Fruit fly (Drosophila melanogaster) whole organism, embryonic: ENCODE data around the gene Reepl1.

ENCODE experiments used
- Antp ChIP-seq: fragments of 200-800 bp; sonication (Bioruptor generic); optimal IDR thresholded peaks from 3 replicates; lab custom pipeline; 2016; ENCODE audit warnings: missing biosample characterization, missing genetic modification characterization
- BEAF-32 ChIP-seq: fragments of 200-800 bp; sonication (Bioruptor generic); optimal IDR thresholded peaks from 3 replicates; lab custom pipeline; 2017; ENCODE audit warnings: missing biosample characterization, missing genetic modification characterization, mild to moderate bottlenecking, moderate library complexity, missing genetic modification reagents
- CG10274 ChIP-seq: fragments of 200-800 bp; sonication (Bioruptor generic); optimal IDR thresholded peaks from 3 replicates; lab custom pipeline; 2017; ENCODE audit warnings: missing biosample characterization, mild to moderate bottlenecking, missing genetic modification characterization
- CG10462 ChIP-seq: fragments of 200-800 bp; sonication (Bioruptor generic); optimal IDR thresholded peaks from 2 replicates; lab custom pipeline; 2016; ENCODE audit warnings: missing biosample characterization, missing genetic modification characterization
- CG10979 ChIP-seq: fragments of 200-800 bp; sonication (Bioruptor generic); optimal IDR thresholded peaks from 2 replicates; lab custom pipeline; 2018; ENCODE audit warnings: missing biosample characterization, mild to moderate bottlenecking, missing genetic modification characterization, moderate library complexity
- CG11504 ChIP-seq: fragments of 200-800 bp; sonication (Bioruptor generic); optimal IDR thresholded peaks from 3 replicates; lab custom pipeline; 2019; ENCODE audit warnings: missing biosample characterization, mild to moderate bottlenecking, missing genetic modification characterization, moderate library complexity
- CG13894 ChIP-seq: fragments of 200-800 bp; sonication (Bioruptor generic); optimal IDR thresholded peaks from 3 replicates; lab custom pipeline; 2018; ENCODE audit warnings: missing biosample characterization, mild to moderate bottlenecking, missing genetic modification characterization, moderate library complexity
- CG14667 ChIP-seq: fragments of 200-800 bp; sonication (Bioruptor generic); IDR thresholded peaks from 2 replicates; pipeline ENCODE4 v1.3.6; 2022; ENCODE audit warnings: missing biosample characterization, missing genetic modification characterization
- CG1647 ChIP-seq: fragments of 200-800 bp; sonication (Bioruptor generic); optimal IDR thresholded peaks from 3 replicates; lab custom pipeline; 2016; ENCODE audit warnings: missing biosample characterization, missing genetic modification characterization
- CG17802 ChIP-seq: fragments of 200-800 bp; sonication (Bioruptor generic); optimal IDR thresholded peaks from 2 replicates; lab custom pipeline; 2018; ENCODE audit warnings: missing biosample characterization, mild to moderate bottlenecking, missing genetic modification characterization, moderate library complexity
- CG1832 ChIP-seq: fragments of 200-800 bp; sonication (Bioruptor generic); optimal IDR thresholded peaks from 2 replicates; lab custom pipeline; 2017; ENCODE audit warnings: missing biosample characterization, mild to moderate bottlenecking, missing genetic modification characterization, inconsistent platforms
- CG3065 ChIP-seq: fragments of 200-800 bp; sonication (Bioruptor generic); optimal IDR thresholded peaks from 2 replicates; lab custom pipeline; 2016; ENCODE audit warnings: missing biosample characterization, missing genetic modification characterization
- CG32532 ChIP-seq: fragments of 200-800 bp; sonication (Bioruptor generic); IDR thresholded peaks from 2 replicates; pipeline ENCODE4 v1.3.6; 2022; ENCODE audit warnings: missing biosample characterization, missing genetic modification characterization
- CG33557 ChIP-seq: fragments of 200-800 bp; sonication (Bioruptor generic); optimal IDR thresholded peaks from 2 replicates; lab custom pipeline; 2019; ENCODE audit warnings: missing biosample characterization, mild to moderate bottlenecking, missing genetic modification characterization, moderate library complexity
- CG34376 ChIP-seq: fragments of 200-800 bp; sonication (Bioruptor generic); optimal IDR thresholded peaks from 2 replicates; lab custom pipeline; 2018; ENCODE audit warnings: missing biosample characterization, mild to moderate bottlenecking, missing genetic modification characterization
- CG42726 ChIP-seq: fragments of 200-800 bp; sonication (Bioruptor generic); IDR thresholded peaks from 2 replicates; pipeline ENCODE4 v1.3.6; 2022; ENCODE audit warnings: missing biosample characterization, missing genetic modification characterization; ENCODE audit not compliant: partially characterized antibody
- CG4328 ChIP-seq: fragments of 200-800 bp; sonication (Bioruptor generic); optimal IDR thresholded peaks from 3 replicates; lab custom pipeline; 2017; ENCODE audit warnings: missing biosample characterization, missing genetic modification reagents, missing genetic modification characterization
- CG43689 ChIP-seq: fragments of 200-800 bp; sonication (Bioruptor generic); IDR thresholded peaks from 2 replicates; pipeline ENCODE4 v1.3.6; 2022; ENCODE audit warnings: missing biosample characterization, missing genetic modification characterization
- CG7928 ChIP-seq: fragments of 200-800 bp; sonication (Bioruptor generic); optimal IDR thresholded peaks from 2 replicates; lab custom pipeline; 2017; ENCODE audit warnings: missing biosample characterization, mild to moderate bottlenecking, missing genetic modification characterization
- CG8089 ChIP-seq: fragments of 200-800 bp; sonication (Bioruptor generic); optimal IDR thresholded peaks from 3 replicates; lab custom pipeline; 2016; ENCODE audit warnings: missing biosample characterization, missing genetic modification characterization
- CG9817 ChIP-seq: fragments of 200-800 bp; sonication (Bioruptor generic); optimal IDR thresholded peaks from 2 replicates; lab custom pipeline; 2018; ENCODE audit warnings: missing biosample characterization, mild to moderate bottlenecking, missing genetic modification characterization, moderate library complexity
- D19A ChIP-seq: fragments of 200-800 bp; optimal IDR thresholded peaks from 3 replicates; lab custom pipeline; 2019; ENCODE audit warnings: missing biosample characterization, mild to moderate bottlenecking, missing genetic modification characterization, moderate library complexity
- Deaf1 ChIP-seq: fragments of 200-800 bp; optimal IDR thresholded peaks from 3 replicates; lab custom pipeline; 2019; ENCODE audit warnings: missing biosample characterization, mild to moderate bottlenecking, missing genetic modification characterization, moderate library complexity
- Drgx ChIP-seq: fragments of 200-800 bp; sonication (Bioruptor generic); IDR thresholded peaks from 2 replicates; pipeline ENCODE4 v1.3.6; 2022; ENCODE audit warnings: missing biosample characterization, missing genetic modification characterization
- Elba2 ChIP-seq: fragments of 200-800 bp; sonication (Bioruptor generic); optimal IDR thresholded peaks from 3 replicates; lab custom pipeline; 2016; ENCODE audit warnings: missing biosample characterization, missing genetic modification characterization
- GATAe ChIP-seq: fragments of 200-800 bp; sonication (Bioruptor generic); conservative IDR thresholded peaks from 2 replicates; pipeline ENCODE4 v1.3.6; 2022; ENCODE audit warnings: missing biosample characterization, missing genetic modification characterization
- HHEX ChIP-seq: fragments of 200-800 bp; sonication (Bioruptor generic); optimal IDR thresholded peaks from 3 replicates; lab custom pipeline; 2017; ENCODE audit warnings: missing biosample characterization, mild to moderate bottlenecking, missing genetic modification characterization, missing genetic modification reagents
- HmgZ ChIP-seq: fragments of 200-800 bp; sonication (Bioruptor generic); optimal IDR thresholded peaks from 2 replicates; lab custom pipeline; 2018; ENCODE audit warnings: missing biosample characterization, mild to moderate bottlenecking, missing genetic modification characterization
- Kr ChIP-seq: fragments of 200-800 bp; sonication (Bioruptor generic); optimal IDR thresholded peaks from 2 replicates; lab custom pipeline; 2017; ENCODE audit warnings: missing biosample characterization, mild to moderate bottlenecking, missing genetic modification characterization
- Med ChIP-seq: fragments of 200-800 bp; sonication (Bioruptor generic); peaks from one replicate; lab custom pipeline; 2016; ENCODE audit warnings: missing biosample characterization, missing genetic modification characterization, mild to moderate bottlenecking, inconsistent platforms, moderate library complexity
- NFAT ChIP-seq: fragments of 200-800 bp; sonication (Bioruptor generic); IDR thresholded peaks from 2 replicates; pipeline ENCODE4 v1.3.6; 2022; ENCODE audit warnings: missing biosample characterization, missing genetic modification characterization
- Poxn ChIP-seq: fragments of 200-800 bp; sonication (Bioruptor generic); IDR thresholded peaks from 2 replicates; pipeline ENCODE4 v1.3.6; 2022; ENCODE audit warnings: missing biosample characterization, missing genetic modification characterization
- Rfx ChIP-seq: fragments of 200-800 bp; sonication (Bioruptor generic); IDR thresholded peaks from 2 replicates; pipeline ENCODE4 v1.3.6; 2022; ENCODE audit warnings: missing biosample characterization, missing genetic modification characterization
- Taf1 ChIP-seq: fragments of 200-800 bp; sonication (Bioruptor generic); IDR thresholded peaks from 2 replicates; pipeline ENCODE4 v1.3.6; 2022; ENCODE audit warnings: missing biosample characterization, missing genetic modification characterization
- ase ChIP-seq: fragments of 200-800 bp; sonication (Bioruptor generic); IDR thresholded peaks from 3 replicates; pipeline ENCODE4 v1.3.6; 2022; ENCODE audit warnings: missing biosample characterization, missing genetic modification characterization
- bab2 ChIP-seq: fragments of 200-800 bp; sonication (Bioruptor generic); optimal IDR thresholded peaks from 2 replicates; lab custom pipeline; 2016; ENCODE audit warnings: missing biosample characterization, missing genetic modification characterization
- bigmax ChIP-seq: fragments of 200-800 bp; sonication (Bioruptor generic); optimal IDR thresholded peaks from 2 replicates; lab custom pipeline; 2018; ENCODE audit warnings: missing biosample characterization, mild to moderate bottlenecking, missing genetic modification characterization
- chm ChIP-seq: fragments of 200-800 bp; sonication (Bioruptor generic); IDR thresholded peaks from 2 replicates; pipeline ENCODE4 v1.3.6; 2022; ENCODE audit warnings: missing biosample characterization, missing genetic modification characterization
- crol ChIP-seq: fragments of 200-800 bp; sonication (Bioruptor generic); IDR thresholded peaks from 2 replicates; pipeline ENCODE4 v1.3.6; 2022; ENCODE audit warnings: missing biosample characterization, missing genetic modification characterization
- dati ChIP-seq: fragments of 200-800 bp; sonication (Bioruptor generic); IDR thresholded peaks from 2 replicates; pipeline ENCODE4 v1.3.6; 2022; ENCODE audit warnings: missing biosample characterization, missing genetic modification characterization
- dm ChIP-seq: fragments of 200-800 bp; sonication (Bioruptor generic); optimal IDR thresholded peaks from 3 replicates; lab custom pipeline; 2016; ENCODE audit warnings: missing biosample characterization, missing genetic modification characterization
- ems ChIP-seq: fragments of 200-800 bp; sonication (Bioruptor generic); optimal IDR thresholded peaks from 3 replicates; lab custom pipeline; 2016; ENCODE audit warnings: missing biosample characterization, missing genetic modification characterization
- inv ChIP-seq: fragments of 200-800 bp; sonication (Bioruptor generic); IDR thresholded peaks from 2 replicates; pipeline ENCODE4 v1.3.6; 2022; ENCODE audit warnings: missing biosample characterization, missing genetic modification characterization; ENCODE audit not compliant: partially characterized antibody
- mirr ChIP-seq: fragments of 200-800 bp; sonication (Bioruptor generic); optimal IDR thresholded peaks from 3 replicates; lab custom pipeline; 2018; ENCODE audit warnings: missing biosample characterization, mild to moderate bottlenecking, missing genetic modification characterization
- peb ChIP-seq: fragments of 200-800 bp; sonication (Bioruptor generic); IDR thresholded peaks from 2 replicates; pipeline ENCODE4 v1.3.6; 2022; ENCODE audit warnings: missing biosample characterization, missing genetic modification characterization
- pzg ChIP-seq: fragments of 200-800 bp; sonication (Bioruptor generic); optimal IDR thresholded peaks from 3 replicates; lab custom pipeline; 2018; ENCODE audit warnings: missing biosample characterization, mild to moderate bottlenecking, missing genetic modification characterization, moderate library complexity
- scrt ChIP-seq: fragments of 200-800 bp; sonication (Bioruptor generic); optimal IDR thresholded peaks from 2 replicates; lab custom pipeline; 2018; ENCODE audit warnings: missing biosample characterization, mild to moderate bottlenecking, missing genetic modification characterization, moderate library complexity
- stc ChIP-seq: fragments of 200-800 bp; sonication (Bioruptor generic); IDR thresholded peaks from 2 replicates; pipeline ENCODE4 v1.3.6; 2022; ENCODE audit warnings: missing biosample characterization, missing genetic modification characterization
- sug ChIP-seq: fragments of 200-800 bp; optimal IDR thresholded peaks from 2 replicates; lab custom pipeline; 2019; ENCODE audit warnings: missing biosample characterization, mild to moderate bottlenecking, missing genetic modification characterization, moderate library complexity
- trem ChIP-seq: fragments of 200-800 bp; optimal IDR thresholded peaks from 3 replicates; lab custom pipeline; 2019; ENCODE audit warnings: missing biosample characterization, mild to moderate bottlenecking, missing genetic modification characterization, moderate library complexity
- wdn ChIP-seq: fragments of 200-800 bp; sonication (Bioruptor generic); IDR thresholded peaks from 2 replicates; pipeline ENCODE4 v1.3.6; 2022; ENCODE audit warnings: missing biosample characterization, missing genetic modification characterization
- wek ChIP-seq: fragments of 200-800 bp; sonication (Bioruptor generic); optimal IDR thresholded peaks from 3 replicates; lab custom pipeline; 2018; ENCODE audit warnings: missing biosample characterization, mild to moderate bottlenecking, missing genetic modification characterization, moderate library complexity

The Reepl1 gene

dm6 chrX:11620527-11620926, 48.0 kb downstream of the Reepl1 start (continued):
- no peak for TF ChIP-seq wek (GFP tag; lab: Kevin White, UChicago)
- TF ChIP-seq Deaf1 (tag; lab: Kevin White, UChicago), result no peak
- no peak for TF ChIP-seq dati
- TF ChIP-seq Poxn (GFP tag; lab: Robert Waterston, UW), result no peak
- no peak for TF ChIP-seq CG10462 (GFP tag; lab: Kevin White, UChicago)
- no peak for TF ChIP-seq CG9817
- TF ChIP-seq NFAT, result peak; percentile 20; the same call in 1 of the 2 replicates
- peak; percentile 90 for TF ChIP-seq CG34376 (GFP tag; lab: Kevin White, UChicago)
- peak; percentile 66 for TF ChIP-seq mirr (GFP tag; lab: Kevin White, UChicago)
- TF ChIP-seq CG17802 (tag; lab: Kevin White, UChicago), result no peak
- no peak for TF ChIP-seq Drgx (GFP tag; lab: Robert Waterston, UW)
- peak; percentile 96 for TF ChIP-seq crol (GFP tag; lab: Robert Waterston, UW)
- TF ChIP-seq CG11504, result no peak
- TF ChIP-seq peb (GFP tag; lab: Robert Waterston, UW), result no peak
- no peak for TF ChIP-seq ase (GFP tag; lab: Robert Waterston, UW)
- TF ChIP-seq CG1647 (GFP tag; lab: Kevin White, UChicago), result no peak
- no peak for TF ChIP-seq chm (GFP tag; lab: Robert Waterston, UW)
- TF ChIP-seq wdn, result no peak
- no peak for TF ChIP-seq scrt
- TF ChIP-seq HHEX (GFP tag; lab: Kevin White, UChicago), result no peak
- TF ChIP-seq CG14667 (GFP tag; lab: Robert Waterston, UW), result no peak
- no peak for TF ChIP-seq CG3065 (GFP tag; lab: Kevin White, UChicago)
- no peak for TF ChIP-seq CG4328 (GFP tag; lab: Kevin White, UChicago)
- TF ChIP-seq CG7928 (GFP tag; lab: Kevin White, UChicago), result no peak
- TF ChIP-seq CG1832 (GFP tag; lab: Kevin White, UChicago), result peak; percentile 26
- 0 out of 2 replicates have a peak, but pooled peaks have one; percentile 11 for TF ChIP-seq CG32532 (GFP tag; lab: Robert Waterston, UW)
- TF ChIP-seq ems, result no peak
- peak; percentile 5 for TF ChIP-seq pzg (GFP tag; lab: Kevin White, UChicago)
- TF ChIP-seq bab2, result no peak
- no peak for TF ChIP-seq Elba2 (GFP tag; lab: Kevin White, UChicago)
- no peak for TF ChIP-seq stc (GFP tag; lab: Robert Waterston, UW)
- TF ChIP-seq inv (GFP tag; lab: Robert Waterston, UW), result no peak
- no peak for TF ChIP-seq BEAF-32 (GFP tag; lab: Kevin White, UChicago)
- TF ChIP-seq CG10979 (tag; lab: Kevin White, UChicago), result no peak
- no peak for TF ChIP-seq trem
- TF ChIP-seq sug (tag; lab: Kevin White, UChicago), result peak; percentile 50
- peak; percentile 18; the same call in 1 of the 2 replicates for TF ChIP-seq Rfx (GFP tag; lab: Robert Waterston, UW)
- TF ChIP-seq CG10274, result no peak
- no peak for TF ChIP-seq CG33557 (GFP tag; lab: Kevin White, UChicago)
- no peak for TF ChIP-seq D19A (tag; lab: Kevin White, UChicago)
- peak; percentile 40 for TF ChIP-seq Med (GFP tag; lab: Kevin White, UChicago)
- no peak for TF ChIP-seq CG42726 (GFP tag; lab: Robert Waterston, UW)
- no peak for TF ChIP-seq Antp (GFP tag; lab: Kevin White, UChicago)
- TF ChIP-seq bigmax (GFP tag; lab: Kevin White, UChicago), result no peak
- no peak for TF ChIP-seq Taf1
- no peak for TF ChIP-seq CG43689
- TF ChIP-seq Kr (GFP tag; lab: Kevin White, UChicago), result no peak
- TF ChIP-seq GATAe, result peak; percentile 77
- no peak for TF ChIP-seq CG13894 (tag; lab: Kevin White, UChicago)
- no peak for TF ChIP-seq CG8089 (GFP tag; lab: Kevin White, UChicago)
- no peak for TF ChIP-seq dm (GFP tag; lab: Kevin White, UChicago)
- TF ChIP-seq HmgZ (tag; lab: Kevin White, UChicago), result peak; percentile 20
